Worm (Caenorhabditis elegans) whole organism, L4 larva: ENCODE data around the gene K08B5.1.

Experiments used
- F37D6.2 ChIP-seq: sonication (generic microtip); optimal IDR thresholded peaks from 2 replicates; lab custom pipeline; 2016; ENCODE audit warnings: mild to moderate bottlenecking, missing genetic modification characterization, missing compliant biosample characterization
- F44E2.7 ChIP-seq: fragments of 200-800 bp; sonication (Bioruptor generic); IDR thresholded peaks from 2 replicates; pipeline ENCODE4 v2.1.2; 2022; ENCODE audit warnings: missing genetic modification characterization, missing compliant biosample characterization
- Y105C5A.15 ChIP-seq: fragments of 200-800 bp; sonication (Bioruptor generic); IDR thresholded peaks from 2 replicates; pipeline ENCODE4 v1.3.6; 2022; ENCODE audit warnings: missing genetic modification characterization, missing compliant biosample characterization
- Y75B8A.6 ChIP-seq: fragments of 200-800 bp; sonication (Bioruptor generic); IDR thresholded peaks from 2 replicates; pipeline ENCODE4 v1.3.6; 2022; ENCODE audit warnings: missing genetic modification reagents, missing genetic modification characterization, missing compliant biosample characterization
- aha-1 ChIP-seq: fragments of 150-350 bp; peaks from one replicate; lab custom pipeline; 2014; ENCODE audit warnings: missing biosample characterization, missing genetic modification characterization
- arid-1 ChIP-seq: fragments of 200-800 bp; sonication (Bioruptor generic); conservative IDR thresholded peaks from 2 replicates; pipeline ENCODE4 v1.3.6; 2022; ENCODE audit warnings: missing genetic modification reagents, missing genetic modification characterization, missing compliant biosample characterization
- attf-4 ChIP-seq: sonication (generic microtip); optimal IDR thresholded peaks from 3 replicates; lab custom pipeline; 2017; ENCODE audit warnings: missing biosample characterization, missing genetic modification characterization
- ceh-28 ChIP-seq: fragments of 150-350 bp; optimal IDR thresholded peaks from 2 replicates; lab custom pipeline; 2014; ENCODE audit warnings: missing biosample characterization, missing genetic modification reagents, missing genetic modification characterization
- ceh-82 ChIP-seq: sonication (generic microtip); optimal IDR thresholded peaks from 2 replicates; lab custom pipeline; 2017; ENCODE audit warnings: missing biosample characterization, missing genetic modification characterization
- daf-16 ChIP-seq, 3 experiments: sonication (generic microtip); optimal IDR thresholded peaks; 2 replicates each; lab custom pipeline; 2016 to 2017; ENCODE audit warnings: missing genetic modification characterization in 3 of 3, missing genetic modification reagents in 3 of 3, mild to moderate bottlenecking in 2 of 3, missing compliant biosample characterization in 2 of 3, missing biosample characterization in 1 of 3, moderate library complexity in 1 of 3
- daf-19 ChIP-seq: fragments of 200-800 bp; sonication (Bioruptor generic); conservative IDR thresholded peaks from 2 replicates; pipeline ENCODE4 v1.3.6; 2022; ENCODE audit warnings: missing genetic modification characterization, missing compliant biosample characterization
- dmd-6 ChIP-seq: fragments of 200-800 bp; sonication (Bioruptor generic); IDR thresholded peaks from 2 replicates; pipeline ENCODE4 v1.3.6; 2022; ENCODE audit warnings: missing genetic modification reagents, missing genetic modification characterization, missing compliant biosample characterization
- dpl-1 ChIP-seq: fragments of 150-350 bp; optimal IDR thresholded peaks from 2 replicates; lab custom pipeline; 2014; ENCODE audit warnings: missing biosample characterization, missing genetic modification reagents, missing genetic modification characterization
- egl-27 ChIP-seq: sonication (generic microtip); optimal IDR thresholded peaks from 3 replicates; lab custom pipeline; 2017; ENCODE audit warnings: missing biosample characterization, missing genetic modification reagents, missing genetic modification characterization
- fkh-10 ChIP-seq: fragments of 150-350 bp; optimal IDR thresholded peaks from 2 replicates; lab custom pipeline; 2014; ENCODE audit warnings: missing biosample characterization, missing genetic modification reagents, missing genetic modification characterization
- hif-1 ChIP-seq, 2 experiments: sonication (generic microtip); optimal IDR thresholded peaks; 2 replicates each; lab custom pipeline; 2016 to 2017; ENCODE audit warnings: missing compliant biosample characterization in 2 of 2, missing genetic modification characterization in 2 of 2, missing genetic modification reagents in 2 of 2, missing genotype in 2 of 2, mild to moderate bottlenecking in 1 of 2
- hlh-11 ChIP-seq: fragments of 200-800 bp; sonication (Bioruptor generic); optimal IDR thresholded peaks from 2 replicates; lab custom pipeline; 2018; ENCODE audit warnings: mild to moderate bottlenecking, missing genetic modification characterization, missing compliant biosample characterization
- hmg-1.1 ChIP-seq: fragments of 200-800 bp; sonication (Bioruptor generic); IDR thresholded peaks from 2 replicates; pipeline ENCODE4 v1.3.6; 2022; ENCODE audit warnings: missing genetic modification reagents, missing genetic modification characterization, missing compliant biosample characterization
- jun-1 ChIP-seq: fragments of 150-350 bp; optimal IDR thresholded peaks from 2 replicates; lab custom pipeline; 2014; ENCODE audit warnings: missing biosample characterization, missing genetic modification reagents, missing genetic modification characterization
- lin-15B ChIP-seq: fragments of 150-350 bp; sonication (generic microtip); optimal IDR thresholded peaks from 3 replicates; lab custom pipeline; 2014; ENCODE audit warnings: missing biosample characterization, missing genetic modification characterization
- lin-39 ChIP-seq: fragments of 150-350 bp; optimal IDR thresholded peaks from 2 replicates; lab custom pipeline; 2014; ENCODE audit warnings: missing biosample characterization, missing genetic modification reagents, missing genetic modification characterization
- lsy-2 ChIP-seq, 2 experiments: fragments of 150-350 bp in 1 of 2; sonication (generic microtip) in 1 of 2; optimal IDR thresholded peaks; 2 replicates each; lab custom pipeline; 2014 to 2017; ENCODE audit warnings: missing biosample characterization in 2 of 2, missing genetic modification characterization in 2 of 2
- mdl-1 ChIP-seq, 2 experiments: fragments of 150-350 bp in 1 of 2; sonication (generic microtip) in 1 of 2; optimal IDR thresholded peaks; 2 replicates each; lab custom pipeline; 2014 to 2017; ENCODE audit warnings: missing biosample characterization in 2 of 2, missing genetic modification characterization in 2 of 2
- mep-1 ChIP-seq: fragments of 150-350 bp; sonication (generic microtip); optimal IDR thresholded peaks from 3 replicates; lab custom pipeline; 2014; ENCODE audit warnings: missing biosample characterization, missing genetic modification characterization
- mes-2 ChIP-seq: sonication (generic microtip); optimal IDR thresholded peaks from 2 replicates; lab custom pipeline; 2016; ENCODE audit warnings: missing genotype, mild to moderate bottlenecking, missing genetic modification characterization, missing compliant biosample characterization; ENCODE audit not compliant: poor library complexity, severe bottlenecking
- mxl-3 ChIP-seq: fragments of 200-800 bp; sonication (Bioruptor generic); optimal IDR thresholded peaks from 2 replicates; lab custom pipeline; 2018; ENCODE audit warnings: mild to moderate bottlenecking, missing genetic modification characterization, missing compliant biosample characterization
- nhr-28 ChIP-seq: fragments of 150-350 bp; optimal IDR thresholded peaks from 2 replicates; lab custom pipeline; 2014; ENCODE audit warnings: missing biosample characterization, missing genetic modification characterization
- nhr-41 ChIP-seq: fragments of 200-800 bp; sonication (Bioruptor generic); IDR thresholded peaks from 2 replicates; pipeline ENCODE4 v1.3.6; 2022; ENCODE audit warnings: missing genetic modification reagents, missing genetic modification characterization, missing compliant biosample characterization
- nhr-42 ChIP-seq: fragments of 200-800 bp; sonication (Bioruptor generic); IDR thresholded peaks from 2 replicates; pipeline ENCODE4 v1.3.6; 2022; ENCODE audit warnings: missing genetic modification characterization, missing compliant biosample characterization
- nhr-48 ChIP-seq: sonication (generic microtip); optimal IDR thresholded peaks from 2 replicates; lab custom pipeline; 2016; ENCODE audit warnings: mild to moderate bottlenecking, missing genetic modification characterization, missing compliant biosample characterization
- nhr-6 ChIP-seq: fragments of 150-350 bp; optimal IDR thresholded peaks from 2 replicates; lab custom pipeline; 2014; ENCODE audit warnings: missing biosample characterization, missing genetic modification characterization
- php-3 ChIP-seq: fragments of 200-800 bp; sonication (Bioruptor generic); IDR thresholded peaks from 2 replicates; pipeline ENCODE4 v1.3.6; 2022; ENCODE audit warnings: missing genetic modification reagents, missing genetic modification characterization, missing compliant biosample characterization
- pqm-1 ChIP-seq: sonication (generic microtip); optimal IDR thresholded peaks from 2 replicates; lab custom pipeline; 2017; ENCODE audit warnings: missing biosample characterization, missing genetic modification characterization
- rbr-2 ChIP-seq: sonication (generic microtip); optimal IDR thresholded peaks from 2 replicates; lab custom pipeline; 2016; ENCODE audit warnings: missing genotype, missing genetic modification characterization, missing compliant biosample characterization
- set-16 ChIP-seq: fragments of 200-800 bp; sonication (Bioruptor generic); IDR thresholded peaks from 2 replicates; pipeline ENCODE4 v1.3.6; 2022; ENCODE audit warnings: missing genetic modification reagents, missing genetic modification characterization, missing compliant biosample characterization
- snpc-4 ChIP-seq: fragments of 150-350 bp; optimal IDR thresholded peaks from 2 replicates; lab custom pipeline; 2014; ENCODE audit warnings: missing biosample characterization, missing genetic modification characterization
- spr-1 ChIP-seq: sonication (generic microtip); optimal IDR thresholded peaks from 2 replicates; lab custom pipeline; 2016; ENCODE audit warnings: mild to moderate bottlenecking, missing genetic modification characterization, missing compliant biosample characterization
- unc-130 ChIP-seq: sonication (generic microtip); optimal IDR thresholded peaks from 2 replicates; lab custom pipeline; 2016; ENCODE audit warnings: missing genetic modification reagents, missing genetic modification characterization, missing compliant biosample characterization
- unc-39 ChIP-seq: sonication (generic microtip); optimal IDR thresholded peaks from 2 replicates; lab custom pipeline; 2017; ENCODE audit warnings: missing biosample characterization, missing genetic modification characterization
- zfp-2 ChIP-seq: sonication (generic microtip); optimal IDR thresholded peaks from 2 replicates; lab custom pipeline; 2016; ENCODE audit warnings: mild to moderate bottlenecking, missing genetic modification characterization, missing compliant biosample characterization
- zfp-3 ChIP-seq: fragments of 200-800 bp; sonication (Bioruptor generic); conservative IDR thresholded peaks from 2 replicates; pipeline ENCODE4 v1.3.6; 2022; ENCODE audit warnings: missing genetic modification reagents, missing genetic modification characterization, missing compliant biosample characterization
- zip-2 ChIP-seq: fragments of 150-350 bp; optimal IDR thresholded peaks from 2 replicates; lab custom pipeline; 2014; ENCODE audit warnings: missing biosample characterization, missing genetic modification characterization
- ztf-11 ChIP-seq: fragments of 150-350 bp; optimal IDR thresholded peaks from 2 replicates; lab custom pipeline; 2014; ENCODE audit warnings: missing biosample characterization, missing genetic modification characterization

Gene K08B5.1

DNA sequence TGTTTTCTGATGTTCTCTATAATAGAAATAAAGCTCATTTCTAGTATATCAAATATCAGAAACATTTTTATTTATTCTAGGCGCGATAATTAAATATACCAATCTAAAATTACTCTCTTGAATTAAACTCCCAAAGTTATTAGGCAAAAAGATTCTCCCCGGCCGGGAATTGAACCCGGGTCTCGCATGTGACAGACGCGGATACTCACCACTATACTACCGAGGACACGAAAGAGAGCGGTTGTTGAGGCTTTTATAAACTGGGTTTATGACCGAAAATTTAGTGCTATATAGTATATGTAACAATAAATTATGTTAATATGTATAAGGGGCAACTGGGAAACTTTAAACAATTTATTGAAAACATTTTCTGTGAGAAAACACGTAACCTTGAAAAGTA, 46.3 kb downstream of the K08B5.1 start (continued):
- TF ChIP-seq daf-19 (GFP tag; lab: Robert Waterston, UW) = peak; percentile 79
- TF ChIP-seq lin-39 (tag; lab: Kevin White, UChicago) = no peak
- TF ChIP-seq aha-1 (tag; lab: Kevin White, UChicago) = no peak
- TF ChIP-seq nhr-41 (GFP tag; lab: Robert Waterston, UW) = no peak
- peak; percentile 6 for TF ChIP-seq dpl-1
- peak in 1 of 2 experiments; percentile 57 for TF ChIP-seq lsy-2 (tag; optimal IDR thresholded peaks at IDR 0.05; lab: Kevin White, UChicago)
- no peak for TF ChIP-seq snpc-4 (tag; lab: Kevin White, UChicago)
- TF ChIP-seq unc-39 (tag; lab: Kevin White, UChicago) = no peak
- TF ChIP-seq zfp-2 (tag; lab: Kevin White, UChicago) = peak; percentile 46
- TF ChIP-seq arid-1 = peak; percentile 77; the same call in 1 of the 2 replicates
- peak; percentile 15 for TF ChIP-seq nhr-28 (tag; lab: Kevin White, UChicago)
- TF ChIP-seq unc-130 = peak; percentile 13
- peak in 1 of 2 experiments; percentile 36 for TF ChIP-seq hif-1 (tag; optimal IDR thresholded peaks at IDR 0.05; lab: Kevin White, UChicago)
- peak; percentile 56 for TF ChIP-seq mxl-3 (GFP tag; lab: Kevin White, UChicago)
- peak; percentile 54 for TF ChIP-seq nhr-48 (tag; lab: Kevin White, UChicago)
- TF ChIP-seq nhr-6 (tag; lab: Kevin White, UChicago) = peak; percentile 11
- TF ChIP-seq hmg-1.1 (GFP tag; lab: Robert Waterston, UW) = peak; percentile 85
- TF ChIP-seq mep-1 (tag; lab: Kevin White, UChicago) = peak; percentile 76
- TF ChIP-seq mdl-1 (tag; optimal IDR thresholded peaks at IDR 0.05; lab: Kevin White, UChicago) = peak in 1 of 2 experiments; percentile 51
- no peak for TF ChIP-seq ceh-82 (tag; lab: Kevin White, UChicago)

ce11 chrX:16607128-16607527, 48.9 kb downstream of the K08B5.1 start:
- TF ChIP-seq aha-1 (tag; lab: Kevin White, UChicago) = peak; percentile 51
- no peak for TF ChIP-seq arid-1
- TF ChIP-seq, all 104 proteins: peak for 1

DNA sequence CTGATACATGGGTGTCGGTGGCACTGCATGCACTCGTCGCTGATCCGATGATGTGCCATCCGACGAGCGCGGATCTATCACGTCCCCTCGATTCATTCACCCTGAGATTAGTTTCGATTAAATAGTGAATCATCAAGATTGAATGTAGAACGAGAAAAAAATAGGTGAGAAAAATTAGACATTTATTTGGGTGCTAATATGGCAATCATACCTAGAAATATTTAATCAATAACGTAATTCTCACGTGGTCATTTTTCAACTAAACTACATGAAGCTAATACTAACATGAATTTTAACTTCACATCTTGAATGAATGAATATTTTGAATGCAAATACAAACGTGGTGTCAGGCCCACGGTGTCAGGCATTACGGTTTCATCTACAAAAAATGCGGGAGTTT, 51.2 kb downstream of the K08B5.1 start, which contains the start of gene F59C12.3:
F59C12.3 (minus strand) TSS at position 101 of the 400 bp plus-strand sequence.
- no peak for TF ChIP-seq fkh-10 (GFP tag; lab: Kevin White, UChicago)
- TF ChIP-seq pqm-1 (tag; lab: Kevin White, UChicago) = no peak
- TF ChIP-seq Y105C5A.15 (GFP tag; lab: Robert Waterston, UW) = no peak
- no peak for TF ChIP-seq Y75B8A.6 (GFP tag; lab: Robert Waterston, UW)
- no peak for TF ChIP-seq attf-4 (tag; lab: Kevin White, UChicago)
- no peak for TF ChIP-seq F44E2.7 (GFP tag; lab: Robert Waterston, UW)
- no peak for TF ChIP-seq daf-19 (GFP tag; lab: Robert Waterston, UW)
- no peak for TF ChIP-seq spr-1 (tag; lab: Kevin White, UChicago)
- no peak for TF ChIP-seq nhr-28 (tag; lab: Kevin White, UChicago)
- TF ChIP-seq ztf-11 (tag; lab: Kevin White, UChicago) = no peak
- TF ChIP-seq php-3 (GFP tag; lab: Robert Waterston, UW) = no peak

DNA sequence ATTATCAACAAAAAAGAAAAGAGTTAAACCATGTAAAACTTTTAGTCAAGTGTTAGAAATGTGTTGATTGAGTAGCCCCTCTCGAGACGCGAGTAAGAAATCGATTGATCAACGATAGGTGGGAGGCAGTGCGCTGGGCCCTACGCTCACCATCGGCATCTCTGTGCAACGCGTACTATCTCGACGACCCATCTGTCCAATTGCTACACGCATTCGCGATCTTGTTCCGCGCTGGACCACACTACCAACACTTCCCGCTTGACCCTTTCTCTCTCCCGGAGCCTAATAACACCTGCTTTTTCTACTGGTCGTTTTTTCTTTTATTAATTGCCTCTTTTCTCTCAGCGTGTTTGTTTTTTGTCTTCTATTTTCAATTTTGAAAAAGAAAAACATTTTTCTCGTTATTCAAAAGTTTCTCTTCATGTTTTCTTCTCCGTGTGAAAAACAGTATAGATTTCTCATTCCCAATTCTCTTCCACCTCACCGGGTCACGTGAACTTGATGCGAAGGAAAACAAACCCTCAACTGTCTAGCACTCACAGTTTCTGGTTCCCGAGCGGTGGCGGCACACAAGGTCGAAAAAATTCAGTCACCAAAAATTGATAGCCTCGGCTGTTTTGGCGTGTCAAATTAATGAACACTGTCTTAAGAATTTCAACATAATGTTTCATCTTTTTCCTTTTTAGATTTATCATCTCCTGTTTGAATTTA, 53.3 kb downstream of the K08B5.1 start:
- no peak for TF ChIP-seq php-3 (GFP tag; lab: Robert Waterston, UW)
- TF ChIP-seq rbr-2 (tag; lab: Kevin White, UChicago) = peak; percentile 35
- peak in 1 of 2 experiments; percentile 80 for TF ChIP-seq daf-16 (GFP tag; optimal IDR thresholded peaks at IDR 0.05; lab: Kevin White, UChicago)
- TF ChIP-seq daf-16 (tag; optimal IDR thresholded peaks at IDR 0.05; lab: Kevin White, UChicago) = peak; percentile 9
- TF ChIP-seq nhr-28 (tag; lab: Kevin White, UChicago) = peak; percentile 15
- peak; percentile 37 for TF ChIP-seq mes-2 (tag; lab: Kevin White, UChicago)
- TF ChIP-seq lin-15B (tag; lab: Kevin White, UChicago) = no peak
- peak; percentile 46 for TF ChIP-seq hmg-1.1 (GFP tag; lab: Robert Waterston, UW)
- no peak for TF ChIP-seq nhr-42 (GFP tag; lab: Robert Waterston, UW)
- TF ChIP-seq mep-1 (tag; lab: Kevin White, UChicago) = peak; percentile 7
- 0 out of 2 replicates have a peak, but pooled peaks have one; percentile 20 for TF ChIP-seq set-16 (GFP tag; lab: Robert Waterston, UW)
- peak; percentile 62 for TF ChIP-seq aha-1 (tag; lab: Kevin White, UChicago)
- peak; percentile 60 for TF ChIP-seq hlh-11
- TF ChIP-seq ceh-28 = peak; percentile 34
- no peak for TF ChIP-seq lin-39 (tag; lab: Kevin White, UChicago)
- TF ChIP-seq dmd-6 (GFP tag; lab: Robert Waterston, UW) = no peak
- no peak for TF ChIP-seq zfp-3 (GFP tag; lab: Robert Waterston, UW)
- no peak for TF ChIP-seq egl-27 (tag; lab: Kevin White, UChicago)
- TF ChIP-seq jun-1 (tag; lab: Kevin White, UChicago) = peak; percentile 8
- no peak for TF ChIP-seq zip-2
- TF ChIP-seq F37D6.2 (tag; lab: Kevin White, UChicago) = no peak
